Worm (Caenorhabditis elegans) whole organism, early embryonic: ENCODE measurements around the gene chhy-1.

ENCODE experiments used
- B0310.2 ChIP-seq: sonication (generic microtip); optimal IDR thresholded peaks from 2 replicates; lab custom pipeline; 2016; ENCODE audit warnings: mild to moderate bottlenecking, missing genetic modification characterization, missing compliant biosample characterization
- F13C5.2 ChIP-seq: sonication (generic microtip); optimal IDR thresholded peaks from 2 replicates; lab custom pipeline; 2017; ENCODE audit warnings: mild to moderate bottlenecking, missing genetic modification characterization, inconsistent platforms, missing compliant biosample characterization
- aly-1 ChIP-seq: sonication (generic microtip); optimal IDR thresholded peaks from 2 replicates; lab custom pipeline; 2016; ENCODE audit warnings: missing genetic modification characterization, missing compliant biosample characterization
- ama-1 ChIP-seq: fragments of 150-350 bp; optimal IDR thresholded peaks from 2 replicates; lab custom pipeline; 2014
- ceh-13 ChIP-seq: fragments of 200-800 bp; sonication (Bioruptor generic); optimal IDR thresholded peaks from 2 replicates; lab custom pipeline; 2018; ENCODE audit warnings: mild to moderate bottlenecking, missing genetic modification characterization, missing compliant biosample characterization
- ceh-36 ChIP-seq: sonication (generic microtip); optimal IDR thresholded peaks from 2 replicates; lab custom pipeline; 2016; ENCODE audit warnings: missing genetic modification characterization, inconsistent platforms, missing compliant biosample characterization
- ets-7 ChIP-seq: sonication (generic microtip); optimal IDR thresholded peaks from 2 replicates; lab custom pipeline; 2016; ENCODE audit warnings: missing genotype, missing genetic modification characterization, missing compliant biosample characterization
- flt-1 ChIP-seq: fragments of 200-800 bp; sonication (Bioruptor generic); IDR thresholded peaks from 2 replicates; pipeline ENCODE4 v1.3.6; 2022; ENCODE audit warnings: missing genetic modification characterization, missing compliant biosample characterization
- hmbx-1 ChIP-seq: sonication (generic microtip); optimal IDR thresholded peaks from 2 replicates; lab custom pipeline; 2016; ENCODE audit warnings: mild to moderate bottlenecking, missing genetic modification characterization, missing compliant biosample characterization
- hmg-4 ChIP-seq: fragments of 200-800 bp; sonication (Bioruptor generic); optimal IDR thresholded peaks from 2 replicates; lab custom pipeline; 2018; ENCODE audit warnings: mild to moderate bottlenecking, missing genetic modification characterization, missing compliant biosample characterization
- hnd-1 ChIP-seq: sonication (generic microtip); optimal IDR thresholded peaks from 2 replicates; lab custom pipeline; 2016; ENCODE audit warnings: missing genetic modification characterization, missing compliant biosample characterization
- pes-1 ChIP-seq: fragments of 200-800 bp; sonication (Bioruptor generic); IDR thresholded peaks from 2 replicates; pipeline ENCODE4 v1.3.6; 2022; ENCODE audit warnings: missing genetic modification reagents, missing genetic modification characterization, missing compliant biosample characterization
- scrt-1 ChIP-seq: fragments of 200-800 bp; sonication (Bioruptor generic); IDR thresholded peaks from 2 replicates; pipeline ENCODE4 v1.3.6; 2022; ENCODE audit warnings: missing genetic modification characterization, missing compliant biosample characterization
- sea-1 ChIP-seq: fragments of 200-800 bp; sonication (Bioruptor generic); conservative IDR thresholded peaks from 2 replicates; pipeline ENCODE4 v1.3.6; 2022; ENCODE audit warnings: missing genetic modification characterization, missing compliant biosample characterization
- tbx-11 ChIP-seq: fragments of 200-800 bp; sonication (Bioruptor generic); IDR thresholded peaks from 2 replicates; pipeline ENCODE4 v1.3.6; 2022; ENCODE audit warnings: missing genetic modification characterization, missing compliant biosample characterization
- tbx-37 ChIP-seq: fragments of 200-800 bp; sonication (Bioruptor generic); conservative IDR thresholded peaks from 2 replicates; pipeline ENCODE4 v1.3.6; 2022; ENCODE audit warnings: missing genetic modification reagents, missing genetic modification characterization, missing compliant biosample characterization
- tra-4 ChIP-seq: sonication (generic microtip); optimal IDR thresholded peaks from 2 replicates; lab custom pipeline; 2017; ENCODE audit warnings: missing genetic modification characterization, missing compliant biosample characterization

Gene chhy-1

ce11 chrII:8634386-8634785 lies 17.0 kb upstream of the chhy-1 start, which contains the start of gene cutl-12:
TSS of gene cutl-12 (minus strand) at chrII:8634486.
- no peak for TF ChIP-seq sea-1
- no peak for TF ChIP-seq ets-7 (tag; lab: Kevin White, UChicago)
- TF ChIP-seq tra-4, result no peak
- no peak for TF ChIP-seq F13C5.2
- TF ChIP-seq tbx-37, result no peak
- no peak for TF ChIP-seq hmbx-1
- no peak for TF ChIP-seq aly-1 (tag; lab: Kevin White, UChicago)
- TF ChIP-seq B0310.2 (tag; lab: Kevin White, UChicago), result no peak
- TF ChIP-seq pes-1 (GFP tag; lab: Robert Waterston, UW), result no peak
- no peak for TF ChIP-seq flt-1 (GFP tag; lab: Robert Waterston, UW)
- no peak for TF ChIP-seq hmg-4
- no peak for TF ChIP-seq ceh-36 (tag; lab: Kevin White, UChicago)

ce11 chrII:8631766-8632165 lies 14.3 kb upstream of the chhy-1 start:
- TF ChIP-seq scrt-1 (GFP tag; lab: Robert Waterston, UW) (no peak), pes-1 (GFP tag; lab: Robert Waterston, UW) (no peak), B0310.2 (tag; lab: Kevin White, UChicago) (no peak), F13C5.2 (no peak)

DNA sequence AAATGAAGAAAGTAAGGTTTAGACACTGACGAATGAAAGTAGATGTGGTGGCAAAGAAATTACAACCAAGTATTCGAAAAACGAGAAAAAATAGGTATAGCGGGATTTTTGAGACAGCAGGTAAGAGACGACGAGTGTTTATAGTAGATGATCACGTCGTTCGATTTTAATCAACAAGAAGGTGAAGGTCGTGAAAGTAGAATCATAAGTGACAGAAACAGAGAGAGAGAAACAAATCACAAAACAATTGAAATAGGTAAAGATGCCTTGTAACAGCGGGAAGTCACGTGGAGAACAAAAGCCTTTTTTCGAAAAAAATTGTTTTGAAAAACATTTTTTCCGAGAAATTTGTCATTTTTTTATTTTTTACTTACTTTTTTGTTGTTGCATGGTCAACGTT lies 12.7 kb upstream of the chhy-1 start, which contains the start of gene T22C8.6:
Gene T22C8.6 (minus strand): TSS at position 194 of the 400 bp plus-strand sequence.
- TF ChIP-seq tbx-37, result no peak
- TF ChIP-seq ceh-13 (GFP tag; lab: Kevin White, UChicago), result no peak
- TF ChIP-seq ceh-36 (tag; lab: Kevin White, UChicago), result no peak

DNA sequence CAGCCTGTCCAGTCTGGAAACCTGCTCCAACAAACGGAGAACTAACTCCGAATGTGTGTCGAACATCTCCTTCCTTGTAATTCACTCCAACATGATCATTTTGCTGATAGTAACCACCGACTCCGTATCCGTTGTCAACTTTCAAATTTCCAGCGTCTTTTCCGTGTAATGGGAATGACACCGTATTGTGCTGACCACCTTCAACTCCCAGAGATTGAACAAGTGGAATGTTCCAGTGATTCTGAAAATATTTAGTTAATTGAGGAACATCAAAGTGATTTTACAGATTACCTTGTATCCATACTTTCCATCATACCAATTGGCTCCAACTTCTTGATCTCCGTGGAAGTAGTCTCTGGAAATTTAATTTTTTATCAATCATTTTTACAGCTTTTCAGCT lies 10.5 kb upstream of the chhy-1 start:
- no peak for TF ChIP-seq tbx-11 (GFP tag; lab: Robert Waterston, UW)
- no peak for TF ChIP-seq aly-1 (tag; lab: Kevin White, UChicago)
- no peak for TF ChIP-seq hmbx-1
- no peak for TF ChIP-seq tbx-37
- TF ChIP-seq B0310.2 (tag; lab: Kevin White, UChicago), result no peak
- no peak for TF ChIP-seq hmg-4
- no peak for TF ChIP-seq F13C5.2
- TF ChIP-seq ama-1 (lab: Kevin White, UChicago), result no peak
- TF ChIP-seq tra-4, result no peak

- TF ChIP-seq hnd-1 (tag; lab: Kevin White, UChicago), result no peak
- no peak for TF ChIP-seq tbx-37
- no peak for TF ChIP-seq F13C5.2
- TF ChIP-seq pes-1 (GFP tag; lab: Robert Waterston, UW), result no peak
Observed at ce11 chrII:8626598-8626997, 9.2 kb upstream of the chhy-1 start.

DNA sequence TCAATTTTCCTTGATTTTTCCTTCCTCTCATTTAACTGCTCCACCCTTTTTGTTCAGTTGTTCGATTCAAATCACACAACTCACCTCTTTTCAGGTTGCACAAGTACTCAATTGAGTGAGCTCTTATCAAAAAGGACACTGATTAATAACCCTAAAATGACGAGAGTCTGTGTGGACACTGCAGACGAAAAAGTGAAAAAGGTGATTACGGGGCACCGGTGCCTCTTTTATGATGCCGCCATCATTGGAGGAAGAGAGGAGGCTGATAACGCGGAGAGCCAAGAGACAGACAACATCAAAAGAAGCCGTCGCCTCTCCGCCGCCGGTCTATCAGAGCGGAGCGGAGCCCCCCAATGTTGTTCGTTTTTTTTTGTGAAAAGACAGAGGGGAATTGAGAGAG lies 7.7 kb upstream of the chhy-1 start, which contains the start of gene sptf-2:
Gene sptf-2 (plus strand): TSS at position 297 of the 400 bp plus-strand sequence.
- TF ChIP-seq hmg-4 (no peak), hmbx-1 (no peak), tbx-37 (no peak), F13C5.2 (no peak), aly-1 (tag; lab: Kevin White, UChicago) (no peak), ceh-13 (GFP tag; lab: Kevin White, UChicago) (no peak), flt-1 (GFP tag; lab: Robert Waterston, UW) (no peak), ceh-36 (tag; lab: Kevin White, UChicago) (no peak), ama-1 (lab: Kevin White, UChicago) (no peak), ets-7 (tag; lab: Kevin White, UChicago) (no peak), pes-1 (GFP tag; lab: Robert Waterston, UW) (no peak), scrt-1 (GFP tag; lab: Robert Waterston, UW) (no peak), hnd-1 (tag; lab: Kevin White, UChicago) (no peak), tbx-11 (GFP tag; lab: Robert Waterston, UW) (no peak), sea-1 (no peak), tra-4 (no peak), B0310.2 (tag; lab: Kevin White, UChicago) (no peak)

DNA sequence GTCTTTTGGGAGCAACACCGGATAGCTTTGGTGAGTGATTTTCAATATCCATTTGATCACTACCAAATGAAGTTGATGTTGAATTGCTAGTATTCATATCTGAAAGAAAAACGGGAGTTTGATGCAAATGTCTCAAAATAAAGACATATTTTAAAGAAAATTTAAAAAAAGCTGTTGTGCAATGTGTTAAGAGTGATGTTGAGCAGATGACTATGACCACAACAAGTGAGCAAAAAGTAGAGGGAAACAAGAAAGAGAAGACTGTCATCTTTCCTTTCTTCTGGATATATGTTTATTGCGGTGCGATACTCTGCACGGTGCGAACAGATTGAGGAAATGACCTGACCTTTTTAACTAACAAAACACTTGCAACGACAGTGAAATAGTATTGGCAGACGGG lies 6.0 kb upstream of the chhy-1 start, which contains the start of gene T22C8.4:
Gene T22C8.4 (minus strand): TSS at position 101 of the 400 bp plus-strand sequence.
- TF ChIP-seq scrt-1 (GFP tag; lab: Robert Waterston, UW) (no peak), pes-1 (GFP tag; lab: Robert Waterston, UW) (no peak), ceh-36 (tag; lab: Kevin White, UChicago) (no peak), hnd-1 (tag; lab: Kevin White, UChicago) (no peak), hmg-4 (no peak), tbx-37 (no peak), sea-1 (no peak), F13C5.2 (no peak), flt-1 (GFP tag; lab: Robert Waterston, UW) (no peak), ceh-13 (GFP tag; lab: Kevin White, UChicago) (no peak), ets-7 (tag; lab: Kevin White, UChicago) (no peak), tra-4 (no peak), aly-1 (tag; lab: Kevin White, UChicago) (no peak), tbx-11 (GFP tag; lab: Robert Waterston, UW) (no peak), B0310.2 (tag; lab: Kevin White, UChicago) (no peak), ama-1 (lab: Kevin White, UChicago) (no peak), hmbx-1 (no peak)

DNA sequence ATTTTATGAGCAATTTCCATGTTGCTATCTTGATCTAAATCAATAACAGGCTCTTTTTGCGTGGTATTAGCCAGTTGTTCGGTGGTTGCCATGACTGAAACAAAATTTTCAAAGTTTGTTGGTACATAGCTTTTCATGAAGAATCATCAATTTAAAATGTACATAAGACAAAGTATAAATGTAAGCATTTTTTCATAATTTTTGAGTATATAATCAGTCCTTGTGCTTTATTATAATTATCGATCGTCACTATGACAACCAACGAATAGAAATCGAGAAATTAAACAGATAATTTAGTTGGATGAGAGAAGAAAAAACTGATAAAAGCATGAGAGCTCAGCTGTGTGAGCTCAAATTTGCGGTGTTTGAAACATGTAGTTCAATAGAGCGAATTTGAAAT lies 4.5 kb upstream of the chhy-1 start, which contains the start of gene T22C8.3:
Gene T22C8.3 (minus strand): TSS at position 101 of the 400 bp plus-strand sequence.
- TF ChIP-seq tbx-11 (GFP tag; lab: Robert Waterston, UW) (no peak), ets-7 (tag; lab: Kevin White, UChicago) (no peak), flt-1 (GFP tag; lab: Robert Waterston, UW) (no peak), pes-1 (GFP tag; lab: Robert Waterston, UW) (no peak), hnd-1 (tag; lab: Kevin White, UChicago) (no peak), tra-4 (no peak), aly-1 (tag; lab: Kevin White, UChicago) (no peak), tbx-37 (no peak), F13C5.2 (no peak), ama-1 (lab: Kevin White, UChicago) (no peak), hmg-4 (no peak), ceh-36 (tag; lab: Kevin White, UChicago) (no peak), sea-1 (no peak)
